Fruit fly (Drosophila melanogaster) S2 (cell line): ENCODE measurements around the gene corolla.

Experiments
- CG8478 ChIP-seq: fragments of >200 bp; optimal IDR thresholded peaks from 2 replicates; lab custom pipeline; 2018
- CTCF ChIP-seq, 2 experiments: fragments of >200 bp; optimal IDR thresholded peaks; 2 replicates each; lab custom pipeline; 2018

Gene corolla

dm6 chrX:17640837-17641236 is 9.0 kb upstream of the corolla start:
- no peak for TF ChIP-seq CTCF (optimal IDR thresholded peaks at IDR 0.05; lab: Kevin White, UChicago)
- no peak for TF ChIP-seq CG8478 (lab: Kevin White, UChicago)

DNA sequence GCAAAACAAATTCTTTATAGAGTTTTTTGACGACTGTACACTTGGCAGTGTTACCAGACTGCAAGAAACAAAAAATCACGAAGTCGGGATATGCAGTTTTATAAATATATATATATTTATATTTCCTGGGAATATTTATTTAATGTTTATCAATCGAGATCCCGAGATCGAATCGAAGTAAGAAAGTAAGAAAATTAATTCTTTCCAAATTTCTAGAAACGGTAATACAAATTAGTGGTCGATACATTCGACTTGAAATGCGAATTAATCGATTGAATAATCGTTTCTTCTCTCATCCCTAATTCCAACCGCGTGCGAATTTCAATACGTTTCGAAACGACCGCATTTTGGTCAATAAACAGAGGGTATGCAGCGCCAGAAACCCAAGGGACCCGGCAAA is 4.2 kb upstream of the corolla start, which contains the start of the genes CG8289 and CG5800:
CG8289 (minus strand) TSS at position 44 of the 400 bp plus-strand sequence.
CG5800 (plus strand) TSS at position 281 of the 400 bp plus-strand sequence.
- no peak for TF ChIP-seq CTCF (optimal IDR thresholded peaks at IDR 0.05; lab: Kevin White, UChicago)
- no peak for TF ChIP-seq CG8478 (lab: Kevin White, UChicago)

- no peak for TF ChIP-seq CG8478 (lab: Kevin White, UChicago)
- no peak for TF ChIP-seq CTCF (optimal IDR thresholded peaks at IDR 0.05; lab: Kevin White, UChicago)
Observed at dm6 chrX:17629317-17629716, 2.5 kb downstream of the corolla start, which contains the start of gene CG8326. Gene CG8326, minus strand, starts transcription at chrX:17629492.

DNA sequence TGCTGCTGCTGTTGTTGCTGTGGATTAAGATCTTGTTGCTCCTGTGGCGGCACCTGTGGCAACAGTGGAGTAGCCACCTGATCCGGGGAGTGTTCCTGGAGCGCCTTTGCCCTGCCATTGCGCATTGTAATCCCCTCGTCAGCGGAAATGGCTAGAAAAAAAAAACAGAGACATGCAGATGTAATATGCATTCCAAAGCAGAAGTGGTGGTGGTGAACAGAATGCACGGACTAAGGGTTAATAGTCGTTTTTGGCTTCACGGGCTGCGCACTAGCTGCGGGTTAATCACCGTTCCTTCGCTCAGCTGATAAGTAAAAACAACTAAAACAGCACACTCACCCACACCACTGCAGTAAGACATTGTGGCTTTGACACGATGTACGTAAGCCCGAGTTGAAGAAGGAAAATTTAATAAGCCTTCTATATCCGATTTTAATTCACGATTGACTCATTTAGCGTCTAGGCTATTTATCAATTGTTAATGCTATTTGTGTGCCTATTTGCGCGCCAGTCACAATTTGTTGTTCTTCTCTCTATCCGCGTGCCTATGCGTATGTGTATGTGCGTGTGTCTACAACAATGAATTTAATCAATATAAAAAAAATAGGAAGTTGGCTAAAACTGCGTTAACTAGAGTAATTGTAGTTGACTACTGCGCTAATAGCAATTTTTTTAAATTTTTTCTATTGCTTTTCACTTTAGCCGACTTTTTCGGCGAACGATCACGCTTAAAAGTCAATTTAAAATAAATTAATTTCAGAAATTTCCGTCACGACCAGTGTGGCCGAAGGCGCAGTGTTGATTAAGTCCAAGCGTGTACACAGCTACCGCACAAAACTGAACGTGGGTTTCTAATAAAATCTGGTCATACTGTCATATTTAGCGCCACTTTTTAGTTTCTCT is 4.5 kb downstream of the corolla start, which contains the start of gene stas:
stas (minus strand) TSS at position 806 of the 903 bp plus-strand sequence.
- TF ChIP-seq CTCF (optimal IDR thresholded peaks at IDR 0.05; lab: Kevin White, UChicago) (no peak), CG8478 (lab: Kevin White, UChicago) (no peak)

DNA sequence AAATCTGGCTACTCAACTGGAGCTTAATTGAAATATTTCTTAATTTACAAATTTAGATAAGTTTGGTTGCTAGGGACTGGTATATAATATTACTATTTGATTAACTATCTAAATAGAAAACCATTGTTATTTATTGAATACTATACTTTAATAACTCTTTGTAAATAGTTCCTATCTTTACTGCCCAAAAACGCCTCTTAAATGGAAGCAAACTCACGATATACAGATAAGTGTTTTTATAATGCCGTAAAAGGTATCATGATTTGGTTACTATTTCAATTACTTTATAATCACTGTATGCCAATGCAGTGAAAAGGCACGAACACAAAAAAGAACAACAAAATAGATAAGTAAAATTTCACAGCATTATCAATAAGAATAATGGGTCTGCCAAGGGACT is 6.0 kb downstream of the corolla start:
- TF ChIP-seq CTCF (optimal IDR thresholded peaks at IDR 0.05; lab: Kevin White, UChicago) (no peak), CG8478 (lab: Kevin White, UChicago) (no peak)

dm6 chrX:17624983-17625401 is 6.9 kb downstream of the corolla start:
- TF ChIP-seq CG8478 (lab: Kevin White, UChicago), result no peak
- no peak for TF ChIP-seq CTCF (optimal IDR thresholded peaks at IDR 0.05; lab: Kevin White, UChicago)

- TF ChIP-seq CG8478 (lab: Kevin White, UChicago), result no peak
- no peak for TF ChIP-seq CTCF (optimal IDR thresholded peaks at IDR 0.05; lab: Kevin White, UChicago)
Observed at dm6 chrX:17624223-17624982, 7.4 kb downstream of the corolla start.

DNA sequence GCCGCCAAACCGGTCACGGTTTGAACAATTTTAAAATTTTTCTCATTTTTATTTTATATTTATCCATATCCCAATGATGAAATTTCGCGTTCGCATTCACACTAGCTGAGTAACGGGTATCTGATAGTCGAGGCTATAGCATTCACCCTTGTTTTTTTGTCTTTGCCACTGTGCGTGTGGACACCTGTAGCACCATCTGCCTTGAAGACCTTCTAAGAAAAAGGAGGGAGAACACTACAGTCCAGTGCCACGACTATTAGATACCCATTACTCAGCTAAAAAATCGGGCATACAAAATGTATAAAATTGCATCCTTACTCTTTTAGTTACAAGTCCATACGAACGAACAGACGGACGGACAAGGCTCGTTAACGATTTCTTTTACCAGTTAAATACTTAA is 9.7 kb downstream of the corolla start:
- TF ChIP-seq CG8478 (lab: Kevin White, UChicago) (no peak), CTCF (optimal IDR thresholded peaks at IDR 0.05; lab: Kevin White, UChicago) (no peak)

DNA sequence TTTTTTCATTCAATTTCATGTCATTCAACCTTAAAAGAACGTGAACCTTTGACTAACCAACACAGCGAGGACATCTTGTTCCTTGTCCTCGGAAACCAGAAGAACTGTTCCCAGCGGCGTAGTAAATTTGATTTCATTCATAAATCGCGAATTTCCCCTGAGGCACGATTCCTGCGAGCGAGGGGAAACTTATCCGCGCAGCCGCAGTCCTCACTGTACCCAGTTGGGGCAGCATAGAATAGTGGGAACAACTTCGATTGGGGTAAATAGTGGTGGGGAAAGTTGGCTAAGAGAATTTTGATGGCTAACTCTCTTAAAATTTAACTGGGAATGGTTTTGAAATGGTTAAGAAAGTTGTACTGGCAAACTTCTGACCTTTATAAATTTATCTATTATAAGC is 20.4 kb downstream of the corolla start:
- no peak for TF ChIP-seq CG8478 (lab: Kevin White, UChicago)
- TF ChIP-seq CTCF (optimal IDR thresholded peaks at IDR 0.05; lab: Kevin White, UChicago), result no peak

dm6 chrX:17602466-17602865 is 29.4 kb downstream of the corolla start:
- TF ChIP-seq CTCF (optimal IDR thresholded peaks at IDR 0.05; lab: Kevin White, UChicago), result no peak
- no peak for TF ChIP-seq CG8478 (lab: Kevin White, UChicago)

dm6 chrX:17599330-17599729 is 32.5 kb downstream of the corolla start, which contains the start of gene X11L:
Gene X11L, plus strand, starts transcription at chrX:17599608.
- no peak for TF ChIP-seq CTCF (optimal IDR thresholded peaks at IDR 0.05; lab: Kevin White, UChicago)
- no peak for TF ChIP-seq CG8478 (lab: Kevin White, UChicago)

DNA sequence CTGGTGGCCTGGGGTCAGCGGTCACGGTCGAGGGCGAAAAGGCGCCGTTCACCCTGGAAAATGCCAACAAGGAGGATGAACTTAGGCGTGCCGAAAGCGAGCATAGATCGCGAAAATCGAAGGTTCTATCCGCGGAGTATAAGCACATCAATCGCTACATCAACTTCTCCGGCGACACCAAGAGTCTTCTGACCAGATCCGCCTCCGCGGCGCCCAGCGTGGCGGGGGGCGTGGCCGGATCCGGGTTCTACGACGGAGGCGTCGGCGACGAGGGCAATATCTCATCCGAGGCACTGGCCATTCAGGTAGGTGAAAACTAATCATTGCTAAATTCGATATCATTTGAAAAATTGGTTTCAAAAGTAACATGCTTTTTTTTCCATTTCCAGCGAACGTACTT is 34.2 kb downstream of the corolla start:
- TF ChIP-seq CG8478 (lab: Kevin White, UChicago) (no peak), CTCF (optimal IDR thresholded peaks at IDR 0.05; lab: Kevin White, UChicago) (no peak)

- TF ChIP-seq CTCF (optimal IDR thresholded peaks at IDR 0.05; lab: Kevin White, UChicago), result no peak
- TF ChIP-seq CG8478 (lab: Kevin White, UChicago), result no peak
Observed at dm6 chrX:17595822-17596221, 36.0 kb downstream of the corolla start.

DNA sequence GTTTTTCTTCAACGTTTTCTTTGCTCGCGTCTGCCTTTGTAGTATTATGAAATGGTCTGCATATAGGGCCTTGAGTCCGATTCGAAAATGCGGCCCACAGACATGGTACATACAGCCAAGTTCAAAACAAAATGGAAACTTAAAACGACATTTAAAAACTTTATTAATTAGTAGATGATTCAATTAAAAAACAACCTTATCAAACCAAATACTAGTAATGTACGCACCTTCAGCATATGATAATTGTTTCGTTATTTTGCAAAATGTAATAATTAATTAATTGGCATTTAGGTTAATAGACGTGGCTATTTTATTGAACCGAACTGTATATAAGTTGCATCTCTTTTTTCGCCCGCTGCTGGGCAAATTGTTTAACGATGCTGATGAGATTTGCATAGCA is 37.1 kb downstream of the corolla start:
- TF ChIP-seq CTCF (optimal IDR thresholded peaks at IDR 0.05; lab: Kevin White, UChicago) (no peak), CG8478 (lab: Kevin White, UChicago) (no peak)

DNA sequence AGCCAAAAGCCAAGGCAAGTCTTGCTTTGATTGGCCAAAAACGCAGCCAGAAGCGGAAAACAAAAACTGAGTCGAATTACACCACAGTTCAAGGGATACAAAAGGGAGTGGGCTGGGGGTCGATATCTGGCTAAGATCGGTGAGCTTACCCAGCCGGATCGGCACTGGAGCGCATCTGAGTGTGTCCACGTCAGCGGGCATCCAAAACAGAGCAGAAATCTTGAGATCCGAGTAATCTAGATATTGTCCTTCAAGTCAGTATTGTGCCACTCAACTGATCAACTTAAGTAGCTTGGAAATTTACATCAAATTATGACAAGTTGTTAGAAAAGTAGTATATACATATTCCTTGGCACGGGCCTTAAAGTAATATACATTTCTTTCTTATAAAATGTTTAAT is 43.3 kb downstream of the corolla start, which contains the start of gene CG12992:
CG12992 (plus strand) TSS at position 301 of the 400 bp plus-strand sequence.
- TF ChIP-seq CG8478 (lab: Kevin White, UChicago) (no peak), CTCF (optimal IDR thresholded peaks at IDR 0.05; lab: Kevin White, UChicago) (no peak)
